In the genomic region with DNA sequence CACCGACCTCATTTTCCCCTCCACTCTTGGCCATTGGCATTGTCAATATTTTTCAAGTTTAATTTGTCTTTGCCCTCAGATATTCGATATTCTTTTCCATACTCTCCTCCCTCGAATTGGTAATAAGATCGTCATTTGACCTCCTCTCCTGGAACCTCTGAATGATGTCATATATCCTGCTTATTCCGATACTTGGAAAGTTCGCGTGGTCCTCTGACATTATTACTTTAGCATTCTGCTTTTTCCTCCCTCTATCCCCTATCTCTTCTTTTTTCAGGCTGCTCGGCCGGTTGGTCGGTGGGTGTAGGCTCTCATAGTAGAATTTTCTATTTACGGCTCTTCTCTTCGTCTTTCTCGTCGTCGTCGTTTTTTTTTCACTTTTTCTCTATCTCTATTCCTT, we compare ENCODE assay signal across 3 worm cellular contexts.
TF ChIP-seq lines count a peak whose summit lies in the region.

No protein-coding gene starts in this region.

TF ChIP-seq in whole organism, L1 larva, 84 proteins besides CTCF, POLR2A, EP300 and RAD21 (continued from another document):
- peak; percentile 21 for TF ChIP-seq ces-1 (GFP tag; optimal IDR thresholded peaks at IDR 0.05; lab: Kevin White, UChicago)
- TF ChIP-seq lin-35 (GFP tag; optimal IDR thresholded peaks at IDR 0.05; lab: Kevin White, UChicago): no peak
- TF ChIP-seq nhr-11 (tag; optimal IDR thresholded peaks at IDR 0.05; lab: Kevin White, UChicago): no peak
- TF ChIP-seq nhr-19 (GFP tag; conservative IDR thresholded peaks at IDR 0.05; lab: Robert Waterston, UW): peak; percentile 18; the same call in 1 of the 2 replicates
- no peak for TF ChIP-seq irx-1 (tag; optimal IDR thresholded peaks at IDR 0.05; lab: Kevin White, UChicago)
- TF ChIP-seq ztf-4 (tag; optimal IDR thresholded peaks at IDR 0.05; lab: Kevin White, UChicago): peak; percentile 10
- peak; percentile 10 to 24 for TF ChIP-seq lsy-2 (tag; optimal IDR thresholded peaks at IDR 0.05; lab: Kevin White, UChicago)
- peak; percentile 71 for TF ChIP-seq nhr-47 (tag; optimal IDR thresholded peaks at IDR 0.05; lab: Kevin White, UChicago)
- no peak for TF ChIP-seq aha-1 (tag; optimal IDR thresholded peaks at IDR 0.05; lab: Kevin White, UChicago)
- TF ChIP-seq unc-86 (tag; optimal IDR thresholded peaks at IDR 0.05; lab: Kevin White, UChicago): peak; percentile 97
- TF ChIP-seq swsn-7 (tag; optimal IDR thresholded peaks at IDR 0.05; lab: Kevin White, UChicago): peak; percentile 54
- TF ChIP-seq C16A3.4 (tag; optimal IDR thresholded peaks at IDR 0.05; lab: Kevin White, UChicago): no peak
- peak; percentile 88 for TF ChIP-seq fkh-10 (GFP tag; optimal IDR thresholded peaks at IDR 0.05; lab: Kevin White, UChicago)
- peak; percentile 27 for TF ChIP-seq ama-1 (optimal IDR thresholded peaks at IDR 0.05; lab: Kevin White, UChicago)
- TF ChIP-seq lir-3 (tag; optimal IDR thresholded peaks at IDR 0.05; lab: Kevin White, UChicago; ENCODE audit: poor library complexity): peak; percentile 15

TF ChIP-seq in whole organism, L2 larva, 48 proteins besides CTCF, POLR2A, EP300 and RAD21 (continued from another document):
- peak; percentile 47 for TF ChIP-seq F13H6.1 (tag; optimal IDR thresholded peaks at IDR 0.05; lab: Kevin White, UChicago)
- no peak for TF ChIP-seq nhr-11 (tag; optimal IDR thresholded peaks at IDR 0.05; lab: Kevin White, UChicago)

TF ChIP-seq in whole organism, L4 larva, 104 proteins besides CTCF, POLR2A, EP300 and RAD21 (continued from another document):
- TF ChIP-seq ZK337.2 (GFP tag; IDR thresholded peaks at IDR 0.05; lab: Robert Waterston, UW): no peak
- TF ChIP-seq fkh-10 (GFP tag; optimal IDR thresholded peaks at IDR 0.05; lab: Kevin White, UChicago): peak; percentile 87
- no peak for TF ChIP-seq lin-38 (GFP tag; IDR thresholded peaks at IDR 0.05; lab: Robert Waterston, UW)
- TF ChIP-seq ces-1 (GFP tag; optimal IDR thresholded peaks at IDR 0.05; lab: Kevin White, UChicago): peak; percentile 34
TF ChIP-seq in whole organism, L4 larva: peak in this region for 11.
